Worm (Caenorhabditis elegans) whole organism, L2 larva: ENCODE measurements around the gene wrt-8.
A peak's percentile ranks its signal among the peaks of the same experiment; 100 is the strongest.

Source experiments
- C34F6.9 ChIP-seq: fragments of 150-350 bp; optimal IDR thresholded peaks from 2 replicates; lab custom pipeline; 2014; ENCODE audit warnings: missing biosample characterization, missing genetic modification characterization
- F13H6.1 ChIP-seq: sonication (generic microtip); optimal IDR thresholded peaks from 2 replicates; lab custom pipeline; 2016; ENCODE audit warnings: missing genetic modification characterization, missing compliant biosample characterization
- Y55F3AM.14 ChIP-seq: fragments of 200-800 bp; sonication (Bioruptor generic); optimal IDR thresholded peaks from 2 replicates; lab custom pipeline; 2018; ENCODE audit warnings: mild to moderate bottlenecking, missing genetic modification characterization, missing compliant biosample characterization
- ZK546.5 ChIP-seq: sonication (generic microtip); optimal IDR thresholded peaks from 2 replicates; lab custom pipeline; 2017; ENCODE audit warnings: missing biosample characterization, missing genetic modification characterization
- ama-1 ChIP-seq: fragments of 150-350 bp; optimal IDR thresholded peaks from 2 replicates; lab custom pipeline; 2018; ENCODE audit warnings: inconsistent platforms
- ceh-16 ChIP-seq: fragments of 150-350 bp; optimal IDR thresholded peaks from 2 replicates; lab custom pipeline; 2014; ENCODE audit warnings: missing biosample characterization, missing genetic modification characterization
- ceh-82 ChIP-seq: fragments of 150-350 bp; optimal IDR thresholded peaks from 2 replicates; lab custom pipeline; 2014; ENCODE audit warnings: missing biosample characterization, missing genetic modification characterization
- crh-2 ChIP-seq: sonication (generic microtip); optimal IDR thresholded peaks from 2 replicates; lab custom pipeline; 2017; ENCODE audit warnings: missing biosample characterization, missing genetic modification characterization
- egl-27 ChIP-seq: sonication (generic microtip); optimal IDR thresholded peaks from 3 replicates; lab custom pipeline; 2017; ENCODE audit warnings: missing biosample characterization, missing genetic modification reagents, missing genetic modification characterization
- elt-1 ChIP-seq: fragments of 150-350 bp; optimal IDR thresholded peaks from 2 replicates; lab custom pipeline; 2014; ENCODE audit warnings: missing biosample characterization, missing genetic modification characterization
- fos-1 ChIP-seq: fragments of 150-350 bp; optimal IDR thresholded peaks from 2 replicates; lab custom pipeline; 2014; ENCODE audit warnings: missing biosample characterization, missing genetic modification characterization
- gmeb-1 ChIP-seq: fragments of 150-350 bp; optimal IDR thresholded peaks from 2 replicates; lab custom pipeline; 2014; ENCODE audit warnings: missing biosample characterization, missing genetic modification characterization
- lin-11 ChIP-seq: fragments of 150-350 bp; sonication (generic microtip); optimal IDR thresholded peaks from 2 replicates; lab custom pipeline; 2014; ENCODE audit warnings: missing biosample characterization, missing genetic modification characterization, inconsistent platforms, mixed read lengths
- lin-13 ChIP-seq: fragments of 150-350 bp; optimal IDR thresholded peaks from 2 replicates; lab custom pipeline; 2014; ENCODE audit warnings: missing biosample characterization, missing genetic modification reagents, missing genetic modification characterization
- lsy-2 ChIP-seq, 2 experiments: fragments of 150-350 bp in 1 of 2; sonication (generic microtip) in 1 of 2; optimal IDR thresholded peaks; 2 replicates each; lab custom pipeline; 2014 to 2017; ENCODE audit warnings: missing biosample characterization in 2 of 2, missing genetic modification characterization in 2 of 2
- mab-5 ChIP-seq: fragments of 150-350 bp; optimal IDR thresholded peaks from 2 replicates; lab custom pipeline; 2014; ENCODE audit warnings: missing biosample characterization, missing genetic modification characterization
- mbf-1 ChIP-seq: sonication (generic microtip); optimal IDR thresholded peaks from 2 replicates; lab custom pipeline; 2017; ENCODE audit warnings: missing biosample characterization, missing genetic modification characterization
- nhr-11 ChIP-seq: fragments of 150-350 bp; optimal IDR thresholded peaks from 2 replicates; lab custom pipeline; 2014; ENCODE audit warnings: missing biosample characterization, missing genetic modification characterization
- nhr-237 ChIP-seq: fragments of 150-350 bp; optimal IDR thresholded peaks from 2 replicates; lab custom pipeline; 2014; ENCODE audit warnings: missing biosample characterization, missing genetic modification characterization
- nhr-25 ChIP-seq: fragments of 150-350 bp; sonication (generic microtip); optimal IDR thresholded peaks from 3 replicates; lab custom pipeline; 2014; ENCODE audit warnings: missing biosample characterization, missing genetic modification characterization
- nhr-6 ChIP-seq: fragments of 150-350 bp; optimal IDR thresholded peaks from 2 replicates; lab custom pipeline; 2014; ENCODE audit warnings: missing biosample characterization, missing genetic modification characterization
- peb-1 ChIP-seq: fragments of 150-350 bp; optimal IDR thresholded peaks from 2 replicates; lab custom pipeline; 2014; ENCODE audit warnings: missing biosample characterization, missing genetic modification characterization
- sma-3 ChIP-seq: sonication (generic microtip); optimal IDR thresholded peaks from 2 replicates; lab custom pipeline; 2016; ENCODE audit warnings: missing genetic modification reagents, missing genetic modification characterization, missing compliant biosample characterization
- sma-9 ChIP-seq, 2 experiments: fragments of 150-350 bp in 1 of 2; sonication (generic microtip) in 1 of 2; optimal IDR thresholded peaks; 2 replicates each; lab custom pipeline; 2014 to 2016; ENCODE audit warnings: missing genetic modification characterization in 2 of 2, mild to moderate bottlenecking in 1 of 2, missing biosample characterization in 1 of 2, missing compliant biosample characterization in 1 of 2, missing genetic modification reagents in 1 of 2, moderate library complexity in 1 of 2
- unc-55 ChIP-seq: fragments of 150-350 bp; sonication (generic microtip); optimal IDR thresholded peaks from 3 replicates; lab custom pipeline; 2014; ENCODE audit warnings: missing biosample characterization, missing genetic modification reagents, missing genetic modification characterization
- unc-62 ChIP-seq: fragments of 150-350 bp; optimal IDR thresholded peaks from 2 replicates; lab custom pipeline; 2014; ENCODE audit warnings: missing biosample characterization, missing genetic modification reagents, missing genetic modification characterization
- ztf-1 ChIP-seq: fragments of 200-800 bp; sonication (Bioruptor generic); conservative IDR thresholded peaks from 2 replicates; pipeline ENCODE4 v1.3.6; 2022; ENCODE audit warnings: missing genetic modification characterization, missing compliant biosample characterization
- ztf-11 ChIP-seq: sonication (generic microtip); optimal IDR thresholded peaks from 2 replicates; lab custom pipeline; 2017; ENCODE audit warnings: missing biosample characterization, missing genetic modification characterization

Gene wrt-8

DNA sequence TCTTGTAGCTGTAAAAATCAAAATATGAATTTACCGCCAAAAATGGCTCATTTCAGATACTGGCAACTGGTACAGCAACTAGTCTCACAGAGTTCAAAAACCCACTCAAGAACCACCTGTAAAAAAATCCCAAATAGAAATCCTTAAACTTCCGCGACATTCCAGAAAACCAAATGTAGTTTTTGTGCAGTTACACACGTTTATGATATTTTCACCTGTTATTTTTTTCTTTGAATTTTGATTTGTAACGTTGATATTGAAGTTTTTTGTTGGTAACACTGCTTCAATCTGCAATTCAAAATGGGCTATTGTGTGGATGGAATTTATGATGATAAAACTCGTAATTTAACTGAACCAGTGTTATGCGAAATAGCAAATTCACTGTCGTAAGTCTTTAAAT lies 11.5 kb downstream of the wrt-8 start, which contains the start of gene srw-113:
Gene srw-113, plus strand, starts transcription at position 301 of the 400 bp plus-strand sequence.
- no peak for TF ChIP-seq lsy-2 (tag; optimal IDR thresholded peaks at IDR 0.05; lab: Kevin White, UChicago)
- no peak for TF ChIP-seq lin-13 (GFP tag; lab: Kevin White, UChicago)
- no peak for TF ChIP-seq ztf-11
- no peak for TF ChIP-seq F13H6.1
- TF ChIP-seq ceh-16 (tag; lab: Kevin White, UChicago), result no peak
- no peak for TF ChIP-seq nhr-237 (tag; lab: Kevin White, UChicago)
- no peak for TF ChIP-seq mab-5
- no peak for TF ChIP-seq unc-62 (GFP tag; lab: Kevin White, UChicago)
- no peak for TF ChIP-seq egl-27 (tag; lab: Kevin White, UChicago)

DNA sequence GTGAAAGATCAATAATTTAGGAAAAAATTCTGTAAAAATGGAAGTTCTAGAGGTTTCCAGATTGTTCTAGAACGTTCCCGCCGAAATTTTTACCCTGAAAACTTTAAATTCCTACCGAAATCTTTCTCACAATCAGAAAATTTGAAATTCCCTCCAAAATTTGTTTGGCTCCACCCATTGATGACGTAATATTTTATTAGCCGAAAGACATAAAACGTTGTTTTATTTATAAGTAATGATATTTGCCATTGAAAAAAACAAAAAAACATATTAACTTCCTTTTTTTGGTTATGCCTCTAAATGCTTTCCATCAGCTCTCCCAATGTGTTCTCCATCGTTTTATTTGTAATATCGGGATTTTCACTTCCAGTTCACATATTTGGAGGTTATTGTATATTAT lies 14.1 kb downstream of the wrt-8 start, which contains the start of gene srh-295:
Gene srh-295, plus strand, starts transcription at position 301 of the 400 bp plus-strand sequence.
- TF ChIP-seq lin-11 (tag; lab: Kevin White, UChicago) (no peak), ZK546.5 (tag; lab: Kevin White, UChicago) (no peak), mab-5 (no peak), nhr-25 (tag; lab: Kevin White, UChicago) (no peak), elt-1 (tag; lab: Kevin White, UChicago) (no peak), Y55F3AM.14 (GFP tag; lab: Kevin White, UChicago) (no peak), nhr-11 (tag; lab: Kevin White, UChicago) (no peak), fos-1 (tag; lab: Kevin White, UChicago) (no peak), nhr-6 (tag; lab: Kevin White, UChicago) (no peak), lsy-2 (tag; optimal IDR thresholded peaks at IDR 0.05; lab: Kevin White, UChicago) (no peak), ama-1 (lab: Kevin White, UChicago) (no peak), ceh-82 (tag; lab: Kevin White, UChicago) (no peak), ztf-1 (GFP tag; lab: Robert Waterston, UW) (no peak)

DNA sequence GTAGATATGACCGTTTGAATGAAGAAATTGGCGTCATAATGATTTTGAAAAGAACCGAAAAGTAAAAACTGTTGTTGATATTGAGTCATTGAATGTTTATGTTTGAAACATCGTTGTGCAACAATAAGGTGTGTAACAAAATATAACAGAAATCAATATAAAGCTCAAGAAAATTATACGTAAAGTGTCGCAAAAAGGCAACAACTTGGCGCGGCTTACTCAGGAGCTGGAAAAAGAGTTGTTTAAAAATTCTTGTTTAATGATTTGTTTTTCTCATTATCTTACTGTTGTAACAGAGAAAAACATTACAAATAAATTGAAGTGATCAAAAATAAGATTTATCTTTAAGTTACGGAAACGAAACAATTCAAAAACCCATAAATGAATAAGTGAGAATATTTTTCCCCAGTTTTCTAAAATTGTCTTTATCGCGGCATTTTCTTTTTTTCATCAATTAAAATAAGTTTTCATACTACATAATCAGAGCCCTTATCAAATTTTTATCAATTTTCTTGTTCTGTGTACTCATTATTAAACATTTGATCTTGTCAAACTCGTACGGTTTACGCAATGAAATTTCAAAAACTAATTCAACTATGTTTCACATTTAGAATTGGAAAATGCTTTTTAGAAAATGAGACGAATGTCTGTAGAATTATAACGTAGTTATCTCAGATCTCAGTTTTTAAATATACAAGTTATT lies 16.5 kb downstream of the wrt-8 start, which contains the start of gene ZK1037.6:
Gene ZK1037.6, minus strand, starts transcription at position 51 of the 703 bp plus-strand sequence.
- TF ChIP-seq mab-5 (no peak), fos-1 (tag; lab: Kevin White, UChicago) (peak; percentile 72)

DNA sequence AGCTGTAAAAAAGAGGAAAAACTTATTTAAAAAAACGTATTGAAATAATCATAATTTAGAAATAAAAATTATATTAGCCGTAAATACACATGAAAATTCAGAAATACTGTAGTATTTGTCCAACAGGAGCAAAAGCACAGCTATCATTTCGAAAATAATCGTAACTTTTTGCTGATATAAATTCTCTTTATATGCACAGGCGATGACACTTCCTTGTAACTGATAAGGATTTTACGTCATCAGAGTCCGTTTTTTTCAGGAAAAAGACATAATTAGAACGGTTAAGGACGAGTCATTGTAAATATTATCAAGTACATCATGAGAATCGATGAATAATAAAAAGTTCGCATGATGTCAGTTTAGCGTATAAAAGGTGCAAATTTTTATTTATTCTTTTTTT lies 21.0 kb downstream of the wrt-8 start:
- TF ChIP-seq C34F6.9 (tag; lab: Kevin White, UChicago), result no peak
- TF ChIP-seq fos-1 (tag; lab: Kevin White, UChicago), result peak; percentile 94

DNA sequence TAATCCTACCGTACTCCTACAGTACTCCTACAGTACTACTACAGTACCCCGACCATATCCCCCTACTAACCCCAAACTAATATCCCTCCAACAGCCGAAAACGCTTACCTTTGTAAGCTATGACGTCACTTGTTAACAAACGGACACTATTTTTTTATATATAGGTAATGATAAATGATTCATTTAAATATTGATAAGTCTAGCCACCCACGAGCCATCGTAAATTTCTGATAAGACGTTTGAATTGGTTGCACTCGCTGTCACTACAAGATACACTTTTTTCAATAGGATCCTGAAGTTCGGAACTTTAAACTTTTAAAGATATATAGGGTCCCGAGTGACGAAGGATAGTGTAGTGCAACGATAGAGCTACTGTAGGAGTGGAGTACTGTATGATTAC lies 21.7 kb downstream of the wrt-8 start, which contains the start of gene nhr-247:
Gene nhr-247, plus strand, starts transcription at position 330 of the 400 bp plus-strand sequence.
- peak; percentile 69 for TF ChIP-seq fos-1 (tag; lab: Kevin White, UChicago)
- TF ChIP-seq, all 48 proteins: peak for 1; not testable (repeated sequence) for 47

DNA sequence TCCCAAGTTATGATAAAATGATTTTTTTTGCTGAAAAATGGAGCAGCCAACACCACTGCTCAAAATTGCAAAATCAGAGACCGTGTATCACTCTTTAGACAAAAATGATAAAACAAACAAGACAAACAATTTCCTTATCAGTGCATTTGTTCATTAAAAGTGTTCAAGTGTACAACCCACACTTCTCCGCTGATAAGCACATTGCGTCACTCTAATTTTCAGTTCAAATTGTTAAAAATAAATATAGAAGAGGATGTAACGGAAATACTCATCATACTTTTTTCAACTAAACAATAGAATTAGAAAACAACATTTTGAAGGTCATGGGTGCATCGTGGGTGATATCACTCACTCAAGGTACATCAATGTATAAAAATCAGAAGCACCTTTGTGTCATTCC lies 25.7 kb downstream of the wrt-8 start, which contains the start of gene nhr-291:
Gene nhr-291, plus strand, starts transcription at position 324 of the 400 bp plus-strand sequence.
- TF ChIP-seq unc-55 (GFP tag; lab: Kevin White, UChicago), result no peak
- peak; percentile 35 for TF ChIP-seq egl-27 (tag; lab: Kevin White, UChicago)
- peak; percentile 11 for TF ChIP-seq sma-3
- TF ChIP-seq crh-2 (tag; lab: Kevin White, UChicago), result peak; percentile 34
- TF ChIP-seq gmeb-1 (tag; lab: Kevin White, UChicago), result peak; percentile 42
- no peak for TF ChIP-seq ztf-11
- TF ChIP-seq mbf-1 (tag; lab: Kevin White, UChicago), result no peak
- no peak for TF ChIP-seq peb-1 (tag; lab: Kevin White, UChicago)
- TF ChIP-seq fos-1 (tag; lab: Kevin White, UChicago), result peak; percentile 99
- peak; percentile 79 for TF ChIP-seq sma-9 (GFP tag; optimal IDR thresholded peaks at IDR 0.05; lab: Kevin White, UChicago)
- TF ChIP-seq sma-9 (tag; optimal IDR thresholded peaks at IDR 0.05; lab: Kevin White, UChicago), result no peak
